Fruit fly (Drosophila melanogaster): ENCODE data around the gene Dhc64C.

DNA sequence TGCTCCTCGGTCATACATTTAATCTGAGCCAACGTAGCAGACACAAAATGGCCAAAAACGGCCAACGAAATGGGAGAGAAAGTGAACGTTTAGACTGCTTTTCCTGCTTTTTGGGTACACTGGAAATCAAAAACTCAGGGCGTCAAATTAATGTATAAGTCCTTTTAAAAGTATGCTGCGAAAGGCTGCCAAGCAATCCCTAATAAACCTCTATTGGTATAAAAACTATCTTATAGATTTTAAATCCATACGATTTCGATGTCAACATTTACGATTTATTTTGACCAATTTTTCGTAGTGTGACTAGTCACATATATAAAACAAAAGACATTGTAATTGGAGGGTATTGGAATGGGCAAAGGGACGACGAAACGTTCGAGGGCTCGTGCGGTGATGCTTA, 19.3 kb upstream of the Dhc64C start:
- TF ChIP-seq Pif1B (GFP tag; optimal IDR thresholded peaks at IDR 0.05) = no peak
- TF ChIP-seq Pif1A (GFP tag; optimal IDR thresholded peaks at IDR 0.05) = no peak
- TF ChIP-seq EcR (GFP tag; optimal IDR thresholded peaks at IDR 0.05) = no peak
- TF ChIP-seq CG12605 (GFP tag; IDR thresholded peaks at IDR 0.05) = no peak
- no peak for TF ChIP-seq CG8159 (tag; optimal IDR thresholded peaks at IDR 0.05)
- TF ChIP-seq CG34367 (tag; optimal IDR thresholded peaks at IDR 0.05) = no peak
- no peak for TF ChIP-seq D1 (tag; optimal IDR thresholded peaks at IDR 0.05)
